Worm (Caenorhabditis elegans) whole organism, late embryonic: ENCODE results near the gene let-756.

Experiments used
- elt-2 ChIP-seq: sonication (generic microtip); optimal IDR thresholded peaks from 2 replicates; lab custom pipeline; 2016; ENCODE audit warnings: missing genetic modification reagents, missing genetic modification characterization, missing compliant biosample characterization
- pqm-1 ChIP-seq: sonication (generic microtip); optimal IDR thresholded peaks from 2 replicates; lab custom pipeline; 2016; ENCODE audit warnings: missing genetic modification characterization, missing compliant biosample characterization
- sdc-2 ChIP-seq: sonication (generic microtip); optimal IDR thresholded peaks from 2 replicates; lab custom pipeline; 2016; ENCODE audit warnings: missing genotype, missing genetic modification characterization, missing compliant biosample characterization
- sox-4 ChIP-seq: sonication (generic microtip); optimal IDR thresholded peaks from 2 replicates; lab custom pipeline; 2017; ENCODE audit warnings: mild to moderate bottlenecking, missing genetic modification characterization, inconsistent platforms, missing compliant biosample characterization

DNA sequence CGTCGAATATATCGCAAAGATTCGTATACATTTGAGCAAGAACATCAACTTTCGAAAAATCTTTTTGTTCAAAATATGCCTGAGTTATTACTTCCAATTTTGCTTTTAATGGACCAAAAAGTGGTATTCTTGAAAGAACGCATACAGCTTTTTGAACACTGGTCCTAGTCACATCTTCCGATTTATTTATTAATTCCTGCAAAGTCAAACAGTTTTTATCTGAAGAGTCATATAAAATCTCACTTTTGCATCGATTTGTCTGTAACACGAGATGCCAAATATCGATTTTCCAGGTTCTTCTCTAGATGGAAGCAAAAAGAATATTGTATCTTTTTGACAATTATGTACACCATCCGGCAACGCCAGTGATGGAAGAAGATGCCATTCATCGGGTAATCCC is 42.9 kb downstream of the let-756 start:
- no peak for TF ChIP-seq pqm-1 (tag; lab: Kevin White, UChicago)
- no peak for TF ChIP-seq sdc-2 (tag; lab: Kevin White, UChicago)
- TF ChIP-seq sox-4 (tag; lab: Kevin White, UChicago) = no peak
- no peak for TF ChIP-seq elt-2 (tag; lab: Kevin White, UChicago)
